Worm (Caenorhabditis elegans) whole organism, young adult: ENCODE measurements around the gene C05C9.2.

ENCODE experiments used
- B0035.1 ChIP-seq: sonication (generic microtip); optimal IDR thresholded peaks from 2 replicates; lab custom pipeline; 2016; ENCODE audit warnings: missing genetic modification characterization, mild to moderate bottlenecking, missing compliant biosample characterization, missing genotype, missing genetic modification reagents
- T07F8.4 ChIP-seq: sonication (generic microtip); optimal IDR thresholded peaks from 2 replicates; lab custom pipeline; 2016; ENCODE audit warnings: mild to moderate bottlenecking, missing genetic modification characterization, moderate library complexity, missing compliant biosample characterization
- Y53G8AR.9 ChIP-seq: fragments of 200-800 bp; sonication (Bioruptor generic); conservative IDR thresholded peaks from 2 replicates; pipeline ENCODE4 v1.3.6; 2022; ENCODE audit warnings: missing genetic modification reagents, missing genetic modification characterization, missing compliant biosample characterization
- athp-1 ChIP-seq: sonication (generic microtip); optimal IDR thresholded peaks from 2 replicates; lab custom pipeline; 2017; ENCODE audit warnings: mild to moderate bottlenecking, missing genetic modification characterization, missing compliant biosample characterization
- attf-6 ChIP-seq: fragments of 200-800 bp; sonication (Bioruptor generic); IDR thresholded peaks from 2 replicates; pipeline ENCODE4 v1.3.6; 2022; ENCODE audit warnings: missing genetic modification reagents, missing genetic modification characterization, missing compliant biosample characterization
- bed-1 ChIP-seq: fragments of 200-800 bp; sonication (Bioruptor generic); IDR thresholded peaks from 2 replicates; pipeline ENCODE4 v1.3.6; 2022; ENCODE audit warnings: missing genetic modification reagents, missing genetic modification characterization, missing compliant biosample characterization
- chd-7 ChIP-seq: sonication (generic microtip); optimal IDR thresholded peaks from 2 replicates; lab custom pipeline; 2016; ENCODE audit warnings: mild to moderate bottlenecking, missing genetic modification characterization, moderate library complexity, missing compliant biosample characterization
- nhr-80 ChIP-seq: sonication (generic microtip); optimal IDR thresholded peaks from 2 replicates; lab custom pipeline; 2016; ENCODE audit warnings: missing genetic modification characterization, missing compliant biosample characterization
- snpc-4 ChIP-seq, 5 experiments: fragments of 150-350 bp in 1 of 5; sonication (generic microtip) in 4 of 5; optimal IDR thresholded peaks; 2 replicates each; lab custom pipeline; 2014 to 2018; ENCODE audit warnings: missing genetic modification characterization in 5 of 5, missing biosample characterization in 3 of 5, antibody characterized with exemption in 2 of 5, mild to moderate bottlenecking in 2 of 5, missing compliant biosample characterization in 2 of 5, missing genotype in 2 of 5, moderate library complexity in 2 of 5, missing genetic modification reagents in 1 of 5
- ztf-25 ChIP-seq: fragments of 200-800 bp; sonication (Bioruptor generic); IDR thresholded peaks from 2 replicates; pipeline ENCODE4 v1.3.6; 2022; ENCODE audit warnings: missing genetic modification reagents, missing genetic modification characterization, missing compliant biosample characterization

DNA sequence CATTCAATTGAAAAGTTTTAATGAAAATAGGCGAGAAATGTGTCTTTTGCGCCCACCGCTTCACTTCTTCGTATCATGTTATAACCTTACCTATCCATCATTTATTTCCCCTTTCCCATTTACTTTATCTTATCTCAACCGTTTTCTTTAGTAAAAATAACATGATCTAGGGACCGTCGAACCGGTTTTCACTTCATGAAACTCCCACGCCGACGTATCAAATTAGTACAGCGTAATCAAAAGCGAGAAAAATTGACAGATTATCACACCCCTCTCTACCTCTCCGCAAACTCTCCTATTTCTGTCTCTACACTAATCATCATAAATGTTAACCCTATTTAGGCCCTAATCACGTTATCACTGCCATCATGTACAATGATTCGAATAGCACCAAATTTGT lies 15.9 kb upstream of the C05C9.2 start:
- TF ChIP-seq chd-7 (no peak), nhr-80 (tag; lab: Kevin White, UChicago) (no peak), ztf-25 (GFP tag; lab: Robert Waterston, UW) (no peak), athp-1 (tag; lab: Kevin White, UChicago) (no peak), snpc-4 (GFP tag; optimal IDR thresholded peaks at IDR 0.05; lab: Kevin White, UChicago) (no peak), snpc-4 (tag; optimal IDR thresholded peaks at IDR 0.05; lab: Kevin White, UChicago) (no peak), bed-1 (no peak), attf-6 (GFP tag; lab: Robert Waterston, UW) (no peak), B0035.1 (no peak), T07F8.4 (tag; lab: Kevin White, UChicago) (no peak), Y53G8AR.9 (no peak)
